Fruit fly (Drosophila melanogaster) whole organism, pupa: Measurements from ENCODE around the gene bero.

Experiments
- CG14655 ChIP-seq: fragments of 200-800 bp; sonication (Bioruptor generic); optimal IDR thresholded peaks from 3 replicates; lab custom pipeline; 2017; ENCODE audit warnings: mild to moderate bottlenecking, missing biosample characterization, missing genetic modification reagents, missing genetic modification characterization
- CG15710 ChIP-seq: fragments of 200-800 bp; sonication (Bioruptor generic); optimal IDR thresholded peaks from 2 replicates; lab custom pipeline; 2018; ENCODE audit warnings: missing biosample characterization, mild to moderate bottlenecking, missing genetic modification characterization, moderate library complexity
- EcR ChIP-seq: fragments of 200-800 bp; sonication (Bioruptor generic); optimal IDR thresholded peaks from 3 replicates; lab custom pipeline; 2019; ENCODE audit warnings: missing biosample characterization, missing genetic modification characterization, mild to moderate bottlenecking, moderate library complexity, missing genetic modification reagents
- Pif1A ChIP-seq: fragments of 200-800 bp; sonication (Bioruptor generic); optimal IDR thresholded peaks from 3 replicates; lab custom pipeline; 2016; ENCODE audit warnings: missing biosample characterization, missing genetic modification characterization
- Pif1B ChIP-seq: fragments of 200-800 bp; sonication (Bioruptor generic); optimal IDR thresholded peaks from 3 replicates; lab custom pipeline; 2016; ENCODE audit warnings: missing biosample characterization, missing genetic modification characterization
- fd96Ca ChIP-seq: fragments of 200-800 bp; sonication (Bioruptor generic); IDR thresholded peaks from 3 replicates; pipeline ENCODE4 v1.3.6; 2022; ENCODE audit warnings: missing biosample characterization, missing genetic modification characterization
- gl ChIP-seq: fragments of 200-800 bp; sonication (Bioruptor generic); optimal IDR thresholded peaks from 2 replicates; lab custom pipeline; 2018; ENCODE audit warnings: missing biosample characterization, mild to moderate bottlenecking, missing genetic modification characterization

DNA sequence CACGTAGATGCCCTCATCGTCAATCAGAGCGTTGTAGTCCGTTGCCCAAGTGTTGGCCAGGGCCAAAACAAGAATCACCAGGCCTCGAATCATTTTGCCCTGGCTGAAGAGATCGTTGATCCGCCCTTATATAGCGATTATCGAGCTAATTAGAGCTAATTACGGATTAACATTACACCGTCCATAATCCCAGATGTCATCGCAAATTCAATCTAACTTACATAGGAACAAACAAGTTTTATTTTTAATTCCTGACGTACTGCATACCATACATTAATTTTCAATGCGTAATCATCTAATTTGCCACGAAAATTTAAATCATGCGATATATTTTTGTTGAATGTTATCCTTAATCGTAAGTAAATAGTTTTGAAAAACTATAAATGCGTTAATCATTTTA lies 41.3 kb upstream of the bero start, which contains the start of gene CheB38b:
- no peak for TF ChIP-seq gl (tag; lab: Kevin White, UChicago)
- TF ChIP-seq Pif1A (GFP tag; lab: Kevin White, UChicago), result no peak
- TF ChIP-seq CG15710 (tag; lab: Kevin White, UChicago), result no peak
- TF ChIP-seq Pif1B (GFP tag; lab: Kevin White, UChicago), result no peak
- TF ChIP-seq CG14655, result no peak
- TF ChIP-seq EcR (GFP tag; lab: Kevin White, UChicago), result no peak
- no peak for TF ChIP-seq fd96Ca (GFP tag; lab: Robert Waterston, UW)
